Worm (Caenorhabditis elegans) whole organism, L3 larva: ENCODE results near the gene F16H6.7.

Experiments used
- R02D3.7 ChIP-seq: fragments of 150-350 bp; optimal IDR thresholded peaks from 2 replicates; lab custom pipeline; 2014; ENCODE audit warnings: missing biosample characterization, missing genetic modification characterization
- ZK546.5 ChIP-seq: sonication (generic microtip); optimal IDR thresholded peaks from 2 replicates; lab custom pipeline; 2017; ENCODE audit warnings: missing biosample characterization, missing genetic modification characterization
- aly-2 ChIP-seq: fragments of 150-350 bp; optimal IDR thresholded peaks from 2 replicates; lab custom pipeline; 2014; ENCODE audit warnings: missing biosample characterization, missing genetic modification characterization
- ama-1 ChIP-seq: fragments of 150-350 bp; optimal IDR thresholded peaks from 2 replicates; lab custom pipeline; 2018
- ceh-9 ChIP-seq: sonication (generic microtip); optimal IDR thresholded peaks from 2 replicates; lab custom pipeline; 2018; ENCODE audit warnings: missing biosample characterization, missing genetic modification characterization
- daf-12 ChIP-seq: fragments of 150-350 bp; optimal IDR thresholded peaks from 2 replicates; lab custom pipeline; 2014; ENCODE audit warnings: missing biosample characterization, missing genetic modification reagents, missing genetic modification characterization
- egl-27 ChIP-seq: sonication (generic microtip); optimal IDR thresholded peaks from 4 replicates; lab custom pipeline; 2017; ENCODE audit warnings: missing biosample characterization, missing genetic modification reagents, missing genetic modification characterization
- elt-1 ChIP-seq: fragments of 150-350 bp; optimal IDR thresholded peaks from 2 replicates; lab custom pipeline; 2014; ENCODE audit warnings: missing biosample characterization, missing genetic modification characterization
- elt-2 ChIP-seq: sonication (generic microtip); optimal IDR thresholded peaks from 2 replicates; lab custom pipeline; 2016; ENCODE audit warnings: missing genetic modification reagents, mild to moderate bottlenecking, missing genetic modification characterization, missing compliant biosample characterization
- elt-3 ChIP-seq, 3 experiments: fragments of 150-350 bp in 1 of 3; sonication (generic microtip) in 2 of 3; optimal IDR thresholded peaks; 2 replicates in 2 of 3; 4 replicates in 1 of 3; lab custom pipeline; 2014 to 2017; ENCODE audit warnings: missing biosample characterization in 3 of 3, missing genetic modification characterization in 3 of 3
- eor-1 ChIP-seq, 2 experiments: fragments of 150-350 bp; optimal IDR thresholded peaks; 2 replicates each; lab custom pipeline; 2014 to 2018; ENCODE audit warnings: missing biosample characterization in 2 of 2, missing genetic modification characterization in 2 of 2
- fkh-10 ChIP-seq: sonication (generic microtip); optimal IDR thresholded peaks from 2 replicates; lab custom pipeline; 2017; ENCODE audit warnings: missing biosample characterization, missing genetic modification reagents, missing genetic modification characterization
- fkh-2 ChIP-seq: fragments of 150-350 bp; optimal IDR thresholded peaks from 2 replicates; lab custom pipeline; 2014; ENCODE audit warnings: missing biosample characterization, missing genetic modification reagents, missing genetic modification characterization
- fos-1 ChIP-seq: fragments of 150-350 bp; optimal IDR thresholded peaks from 2 replicates; lab custom pipeline; 2014; ENCODE audit warnings: missing biosample characterization, missing genetic modification characterization
- jun-1 ChIP-seq: fragments of 150-350 bp; optimal IDR thresholded peaks from 2 replicates; lab custom pipeline; 2014; ENCODE audit warnings: missing biosample characterization, missing genetic modification reagents, missing genetic modification characterization
- lin-15B ChIP-seq: fragments of 150-350 bp; optimal IDR thresholded peaks from 2 replicates; lab custom pipeline; 2014; ENCODE audit warnings: missing biosample characterization, missing genetic modification characterization
- mdl-1 ChIP-seq: fragments of 150-350 bp; optimal IDR thresholded peaks from 2 replicates; lab custom pipeline; 2014; ENCODE audit warnings: missing biosample characterization, missing genetic modification characterization
- nfya-1 ChIP-seq: sonication (generic microtip); optimal IDR thresholded peaks from 2 replicates; lab custom pipeline; 2017; ENCODE audit warnings: missing genetic modification characterization, mild to moderate bottlenecking, missing compliant biosample characterization, antibody characterized with exemption, moderate library complexity; ENCODE audit not compliant: insufficient read depth
- nhr-12 ChIP-seq: fragments of 150-350 bp; optimal IDR thresholded peaks from 2 replicates; lab custom pipeline; 2014; ENCODE audit warnings: missing biosample characterization, missing genetic modification characterization
- nhr-23 ChIP-seq: fragments of 150-350 bp; optimal IDR thresholded peaks from 2 replicates; lab custom pipeline; 2014; ENCODE audit warnings: missing biosample characterization, missing genetic modification reagents, missing genetic modification characterization
- nhr-237 ChIP-seq: fragments of 150-350 bp; optimal IDR thresholded peaks from 2 replicates; lab custom pipeline; 2014; ENCODE audit warnings: missing biosample characterization, missing genetic modification characterization
- nhr-25 ChIP-seq: sonication (generic microtip); optimal IDR thresholded peaks from 2 replicates; lab custom pipeline; 2017; ENCODE audit warnings: missing biosample characterization, missing genetic modification characterization
- nhr-43 ChIP-seq: sonication (generic microtip); optimal IDR thresholded peaks from 2 replicates; lab custom pipeline; 2016; ENCODE audit warnings: mild to moderate bottlenecking, missing genetic modification characterization, missing compliant biosample characterization; ENCODE audit not compliant: poor library complexity, severe bottlenecking
- nhr-67 ChIP-seq: fragments of 150-350 bp; optimal IDR thresholded peaks from 2 replicates; lab custom pipeline; 2014; ENCODE audit warnings: missing biosample characterization, missing genetic modification characterization
- nhr-76 ChIP-seq: fragments of 150-350 bp; sonication (generic microtip); optimal IDR thresholded peaks from 5 replicates; lab custom pipeline; 2014; ENCODE audit warnings: missing biosample characterization, missing genetic modification characterization
- pqm-1 ChIP-seq: fragments of 150-350 bp; optimal IDR thresholded peaks from 2 replicates; lab custom pipeline; 2017; ENCODE audit warnings: missing biosample characterization, missing genetic modification characterization, inconsistent platforms
- sea-2 ChIP-seq: fragments of 150-350 bp; sonication (generic microtip); optimal IDR thresholded peaks from 4 replicates; lab custom pipeline; 2014; ENCODE audit warnings: missing biosample characterization, missing genetic modification reagents, missing genetic modification characterization
- skn-1 ChIP-seq: fragments of 150-350 bp; optimal IDR thresholded peaks from 2 replicates; lab custom pipeline; 2014; ENCODE audit warnings: missing biosample characterization, missing genetic modification characterization
- snpc-4 ChIP-seq: fragments of 150-350 bp; optimal IDR thresholded peaks from 2 replicates; lab custom pipeline; 2014; ENCODE audit warnings: missing biosample characterization, missing genetic modification characterization
- tbx-2 ChIP-seq: sonication (generic microtip); optimal IDR thresholded peaks from 2 replicates; lab custom pipeline; 2016; ENCODE audit warnings: mild to moderate bottlenecking, missing genetic modification characterization, missing compliant biosample characterization
- unc-39 ChIP-seq: sonication (generic microtip); optimal IDR thresholded peaks from 4 replicates; lab custom pipeline; 2017; ENCODE audit warnings: missing biosample characterization, missing genetic modification characterization
- unc-62 ChIP-seq: fragments of 150-350 bp; sonication (generic microtip); optimal IDR thresholded peaks from 4 replicates; lab custom pipeline; 2014; ENCODE audit warnings: missing biosample characterization, missing genetic modification reagents, missing genetic modification characterization
- ztf-11 ChIP-seq: fragments of 150-350 bp; optimal IDR thresholded peaks from 2 replicates; lab custom pipeline; 2014; ENCODE audit warnings: missing biosample characterization, missing genetic modification characterization

Gene F16H6.7

ce11 chrV:18209071-18209470 lies at the start of gene F16H6.7:
Gene F16H6.7 (minus strand): TSS chrV:18209171.
- TF ChIP-seq egl-27 (no peak), sea-2 (GFP tag; lab: Kevin White, UChicago) (no peak), tbx-2 (tag; lab: Kevin White, UChicago) (no peak), fos-1 (tag; lab: Kevin White, UChicago) (no peak), snpc-4 (no peak), fkh-10 (no peak), unc-39 (tag; lab: Kevin White, UChicago) (no peak), mdl-1 (tag; lab: Kevin White, UChicago) (no peak), nhr-23 (tag; lab: Kevin White, UChicago) (no peak), ztf-11 (tag; lab: Kevin White, UChicago) (no peak), elt-2 (no peak), eor-1 (tag; optimal IDR thresholded peaks at IDR 0.05; lab: Kevin White, UChicago) (no peak), nhr-43 (no peak), ceh-9 (tag; lab: Kevin White, UChicago) (no peak), skn-1 (tag; lab: Kevin White, UChicago) (no peak), fkh-2 (no peak), ama-1 (no peak)

DNA sequence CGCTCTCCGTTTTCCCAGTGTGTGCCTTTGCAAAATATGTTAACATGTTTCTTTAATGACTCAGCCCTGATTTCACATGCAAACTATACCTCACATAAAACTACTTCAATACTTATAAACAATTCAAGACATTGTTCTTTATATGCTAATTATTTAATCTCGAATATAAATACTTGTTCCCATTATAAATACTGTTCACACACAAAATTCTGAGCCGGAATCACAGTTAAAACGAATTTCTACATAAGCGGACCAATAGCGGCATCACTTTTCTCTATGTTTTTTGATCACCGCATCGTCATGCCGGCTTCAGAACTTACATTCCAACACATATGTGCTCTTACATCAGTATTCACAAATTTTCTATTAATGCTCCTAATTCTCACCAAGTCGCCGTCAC lies 45.5 kb upstream of the F16H6.7 start, which contains the start of gene R10E8.5:
R10E8.5 (plus strand) TSS at position 301 of the 400 bp plus-strand sequence.
- TF ChIP-seq R02D3.7 (tag; lab: Kevin White, UChicago) (no peak), pqm-1 (tag; lab: Kevin White, UChicago) (no peak)

DNA sequence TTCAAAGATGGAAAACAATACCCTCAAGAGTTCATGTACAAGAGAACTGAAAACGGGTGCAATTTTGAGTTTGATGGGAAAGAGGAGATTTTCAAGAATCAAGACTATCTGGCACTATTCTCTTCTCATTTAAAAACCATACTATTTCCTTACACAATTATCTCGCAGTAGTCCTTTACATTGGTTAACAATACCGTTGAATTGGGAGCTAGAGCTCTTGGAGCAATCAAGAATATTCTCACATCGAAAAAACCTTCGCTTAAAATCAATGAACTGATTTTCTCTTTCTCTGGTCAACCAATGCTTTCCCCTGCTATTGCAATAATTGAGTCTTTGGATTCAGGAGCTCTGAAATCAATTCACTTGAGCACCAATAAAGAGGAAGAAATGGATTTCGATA lies 44.5 kb upstream of the F16H6.7 start, which contains the start of gene R10E8.2:
R10E8.2 (plus strand) TSS at position 301 of the 400 bp plus-strand sequence.
- TF ChIP-seq aly-2, result no peak
- TF ChIP-seq R02D3.7 (tag; lab: Kevin White, UChicago), result no peak
- no peak for TF ChIP-seq ztf-11 (tag; lab: Kevin White, UChicago)

- peak; percentile 71 for TF ChIP-seq elt-2
- TF ChIP-seq nhr-25 (tag; lab: Kevin White, UChicago), result no peak
- TF ChIP-seq ZK546.5 (tag; lab: Kevin White, UChicago), result no peak
- peak; percentile 59 for TF ChIP-seq pqm-1 (tag; lab: Kevin White, UChicago)
- TF ChIP-seq, all 47 proteins: peak for 2
Measured at ce11 chrV:18252239-18252638, 43.3 kb upstream of the F16H6.7 start, which contains the start of gene R10E8.1. Gene R10E8.1 (minus strand): TSS chrV:18252416.

ce11 chrV:18246077-18246476 lies 37.1 kb upstream of the F16H6.7 start:
- TF ChIP-seq jun-1 (tag; lab: Kevin White, UChicago) (peak; percentile 18), nfya-1 (no peak), nhr-67 (tag; lab: Kevin White, UChicago) (no peak), fos-1 (tag; lab: Kevin White, UChicago) (no peak), pqm-1 (tag; lab: Kevin White, UChicago) (peak; percentile 70), elt-2 (peak; percentile 90), unc-62 (GFP tag; lab: Kevin White, UChicago) (no peak), eor-1 (tag; optimal IDR thresholded peaks at IDR 0.05; lab: Kevin White, UChicago) (no peak), egl-27 (no peak), nhr-76 (tag; lab: Kevin White, UChicago) (no peak), R02D3.7 (tag; lab: Kevin White, UChicago) (no peak), elt-1 (tag; lab: Kevin White, UChicago) (no peak), mdl-1 (tag; lab: Kevin White, UChicago) (no peak), ztf-11 (tag; lab: Kevin White, UChicago) (no peak), elt-3 (tag; optimal IDR thresholded peaks at IDR 0.05; lab: Kevin White, UChicago) (no peak)
- TF ChIP-seq, all 47 proteins: peak for 3

DNA sequence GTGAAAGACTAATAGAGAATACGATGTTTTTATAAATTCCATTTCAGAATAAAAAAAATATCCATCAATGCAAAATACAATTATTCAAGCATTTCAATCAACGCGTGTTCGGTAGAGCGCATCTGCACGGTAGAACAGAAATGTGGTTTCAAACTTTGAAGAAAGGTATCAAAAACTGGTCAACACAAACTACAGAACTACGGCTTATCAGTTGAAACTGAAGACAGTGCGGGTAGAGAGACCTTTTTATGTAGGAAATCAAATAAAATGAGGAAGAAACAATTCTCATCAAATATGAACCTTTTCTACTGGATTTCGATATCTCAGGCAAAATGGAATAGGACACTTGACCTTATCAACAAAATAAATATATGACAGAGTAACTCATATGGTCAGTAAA lies 35.4 kb upstream of the F16H6.7 start:
- TF ChIP-seq nfya-1, result no peak
- no peak for TF ChIP-seq nhr-12 (tag; lab: Kevin White, UChicago)
- TF ChIP-seq pqm-1 (tag; lab: Kevin White, UChicago), result peak; percentile 31
- TF ChIP-seq nhr-237 (tag; lab: Kevin White, UChicago), result no peak
- peak; percentile 62 for TF ChIP-seq elt-2
- no peak for TF ChIP-seq lin-15B (tag; lab: Kevin White, UChicago)
- TF ChIP-seq daf-12, result no peak
- TF ChIP-seq ZK546.5 (tag; lab: Kevin White, UChicago), result no peak
- TF ChIP-seq unc-39 (tag; lab: Kevin White, UChicago), result no peak
- TF ChIP-seq, all 47 proteins: peak for 2
